Fruit fly (Drosophila melanogaster) whole organism, wandering third instar larva: ENCODE measurements around the gene por.

ENCODE experiments used
- Jra ChIP-seq: sonication (Bioruptor generic); optimal IDR thresholded peaks from 2 replicates; lab custom pipeline; 2016; ENCODE audit warnings: missing biosample characterization, missing genetic modification characterization
- Myc ChIP-seq: fragments of >200 bp; optimal IDR thresholded peaks from 2 replicates; lab custom pipeline; 2017
- foxo ChIP-seq, 2 experiments: fragments of 200-800 bp; sonication (Bioruptor generic); optimal IDR thresholded peaks; 2 replicates in 1 of 2; 3 replicates in 1 of 2; lab custom pipeline; 2016 to 2017; ENCODE audit warnings: missing biosample characterization in 2 of 2, missing genetic modification characterization in 2 of 2

DNA sequence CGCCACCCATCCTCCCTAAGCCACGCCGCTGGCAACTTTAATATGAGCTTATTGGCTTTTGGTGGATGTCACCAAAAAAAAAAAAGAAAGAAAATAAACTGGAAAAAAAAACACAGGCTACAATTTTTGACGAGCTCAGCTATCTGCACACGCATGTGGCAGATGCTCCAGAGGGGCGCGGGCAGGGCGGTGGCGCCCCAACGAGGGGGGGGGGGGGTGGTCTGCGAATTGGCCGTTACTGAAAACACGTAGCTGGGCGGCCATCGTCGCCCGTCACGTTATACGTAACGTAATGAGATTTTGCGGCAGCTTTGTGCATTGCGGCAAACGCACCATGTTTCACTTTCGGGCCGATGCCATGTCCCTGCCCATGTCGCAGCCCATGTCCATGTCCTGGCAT is 29.0 kb downstream of the por start:
- no peak for TF ChIP-seq Jra (GFP tag; lab: Kevin White, UChicago)
- no peak for TF ChIP-seq foxo (GFP tag; optimal IDR thresholded peaks at IDR 0.05; lab: Kevin White, UChicago)
- no peak for TF ChIP-seq Myc
